Worm (Caenorhabditis elegans) whole organism, L2 larva: ENCODE results near the gene lys-6.

ENCODE experiments used
- nhr-10 ChIP-seq: sonication (generic microtip); optimal IDR thresholded peaks from 2 replicates; lab custom pipeline; 2017; ENCODE audit warnings: missing biosample characterization, missing genetic modification characterization
- skn-1 ChIP-seq: sonication (generic microtip); optimal IDR thresholded peaks from 2 replicates; lab custom pipeline; 2017; ENCODE audit warnings: missing biosample characterization, missing genetic modification characterization
- zag-1 ChIP-seq: fragments of 150-350 bp; optimal IDR thresholded peaks from 2 replicates; lab custom pipeline; 2014; ENCODE audit warnings: missing biosample characterization, missing genetic modification characterization

DNA sequence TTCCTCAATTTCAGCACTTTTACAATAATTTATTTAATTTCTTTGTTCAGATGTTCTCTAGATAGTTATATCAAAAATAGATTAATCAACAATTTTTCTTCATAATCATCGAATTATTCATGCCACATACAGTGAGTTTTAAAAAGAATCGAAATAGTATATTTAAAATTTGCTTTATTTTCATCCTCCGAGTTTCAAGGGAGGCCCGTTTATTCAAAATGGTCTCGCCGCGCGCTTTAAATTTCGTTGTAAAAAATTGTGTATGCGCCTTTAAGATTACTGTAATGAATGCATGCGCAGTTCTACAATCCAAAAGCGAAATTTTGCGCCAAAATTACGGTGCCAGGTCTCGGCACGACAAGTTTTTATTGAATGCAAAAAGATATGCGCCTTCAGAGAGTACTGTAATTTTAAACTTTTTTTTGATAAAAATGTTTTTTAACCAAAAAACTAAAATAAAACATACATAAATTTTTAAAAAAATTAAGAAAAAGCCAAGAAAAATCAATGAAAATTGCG, 32.1 kb upstream of the lys-6 start, which contains the start of gene ZK792.1:
- TF ChIP-seq nhr-10 (tag; lab: Kevin White, UChicago): no peak
- TF ChIP-seq zag-1 (tag; lab: Kevin White, UChicago): no peak
- TF ChIP-seq skn-1: no peak
